Fruit fly (Drosophila melanogaster) whole organism, wandering third instar larva: ENCODE measurements around the gene CG43255.

ENCODE experiments used
- GATAd ChIP-seq: sonication (Bioruptor generic); optimal IDR thresholded peaks from 2 replicates; lab custom pipeline; 2016; ENCODE audit warnings: missing biosample characterization, missing genetic modification characterization
- Hr78 ChIP-seq: fragments of >200 bp; optimal IDR thresholded peaks from 2 replicates; lab custom pipeline; 2017; ENCODE audit warnings: missing biosample characterization, missing genetic modification characterization
- Hr83 ChIP-seq: fragments of 200-300 bp; sonication (Bioruptor generic); optimal IDR thresholded peaks from 2 replicates; lab custom pipeline; 2016; ENCODE audit warnings: missing biosample characterization, mild to moderate bottlenecking, missing genetic modification characterization, moderate library complexity; ENCODE audit not compliant: poor library complexity, severe bottlenecking
- Mio ChIP-seq: sonication (Bioruptor generic); optimal IDR thresholded peaks from 2 replicates; lab custom pipeline; 2016; ENCODE audit warnings: missing biosample characterization, missing genetic modification characterization
- Rel ChIP-seq, 2 experiments: fragments of 200-800 bp; sonication (Bioruptor generic) in 1 of 2; optimal IDR thresholded peaks; 2 replicates in 1 of 2; 3 replicates in 1 of 2; lab custom pipeline; 2016 to 2019; ENCODE audit warnings: mild to moderate bottlenecking in 2 of 2, missing biosample characterization in 2 of 2, missing genetic modification characterization in 2 of 2, moderate library complexity in 1 of 2
- dmrt93B ChIP-seq: fragments of 200-800 bp; sonication (Bioruptor generic); optimal IDR thresholded peaks from 2 replicates; lab custom pipeline; 2018; ENCODE audit warnings: missing biosample characterization, mild to moderate bottlenecking, missing genetic modification characterization
- foxo ChIP-seq, 2 experiments: fragments of 200-800 bp; sonication (Bioruptor generic); optimal IDR thresholded peaks; 2 replicates in 1 of 2; 3 replicates in 1 of 2; lab custom pipeline; 2016 to 2017; ENCODE audit warnings: missing biosample characterization in 2 of 2, missing genetic modification characterization in 2 of 2
- h ChIP-seq: fragments of 200-800 bp; sonication (Bioruptor generic); optimal IDR thresholded peaks from 3 replicates; lab custom pipeline; 2016; ENCODE audit warnings: missing biosample characterization, mild to moderate bottlenecking, missing genetic modification characterization
- jim ChIP-seq: fragments of 175-275, 200-325 bp; sonication (Bioruptor generic); optimal IDR thresholded peaks from 2 replicates; lab custom pipeline; 2016; ENCODE audit warnings: missing biosample characterization, mild to moderate bottlenecking, missing genetic modification characterization
- rgr ChIP-seq: fragments of 200-800 bp; sonication (Bioruptor generic); optimal IDR thresholded peaks from 3 replicates; lab custom pipeline; 2016; ENCODE audit warnings: missing biosample characterization, mild to moderate bottlenecking, missing genetic modification characterization
- sage ChIP-seq: fragments of 200-800 bp; sonication (Bioruptor generic); optimal IDR thresholded peaks from 2 replicates; lab custom pipeline; 2016; ENCODE audit warnings: missing biosample characterization, mild to moderate bottlenecking, missing genetic modification characterization

dm6 chrX:8924778-8925177 lies 1.0 kb downstream of the CG43255 start:
- TF ChIP-seq rgr = no peak
- TF ChIP-seq jim (GFP tag; lab: Kevin White, UChicago) = no peak
- TF ChIP-seq h = no peak
- TF ChIP-seq foxo (GFP tag; optimal IDR thresholded peaks at IDR 0.05; lab: Kevin White, UChicago) = no peak
- no peak for TF ChIP-seq Mio
- no peak for TF ChIP-seq dmrt93B (GFP tag; lab: Kevin White, UChicago)
- no peak for TF ChIP-seq sage (GFP tag; lab: Kevin White, UChicago)
- no peak for TF ChIP-seq Hr83 (GFP tag; lab: Kevin White, UChicago)
- TF ChIP-seq Rel (GFP tag; optimal IDR thresholded peaks at IDR 0.05; lab: Kevin White, UChicago) = no peak
- no peak for TF ChIP-seq Rel (tag; optimal IDR thresholded peaks at IDR 0.05; lab: Kevin White, UChicago)
- no peak for TF ChIP-seq Hr78 (GFP tag; lab: Kevin White, UChicago)
- no peak for TF ChIP-seq GATAd
